5 worm cellular contexts compared by ENCODE assay signal in the genomic region with DNA sequence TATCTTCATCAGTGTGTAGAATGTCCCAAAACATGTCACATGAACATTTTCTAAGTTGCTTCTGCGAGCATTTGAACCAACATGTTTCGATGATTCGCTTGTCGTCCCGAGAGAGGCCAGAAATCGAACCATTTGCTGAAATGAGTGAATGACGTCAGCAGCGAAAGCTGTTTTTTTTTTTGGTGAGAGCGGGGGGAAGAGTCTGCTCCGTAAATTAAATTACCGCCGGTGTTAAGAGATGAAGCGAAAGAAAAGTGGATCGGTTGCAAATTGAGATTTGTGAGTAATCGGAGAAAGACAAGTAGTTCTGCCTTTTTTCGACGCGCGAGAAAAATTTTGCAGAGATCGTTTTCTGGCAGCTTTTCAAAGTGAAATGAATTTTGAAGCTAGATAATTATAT.
TF ChIP-seq lines count a peak whose summit lies in the region.

No protein-coding gene starts in this region.

TF ChIP-seq in whole organism, L1 larva, 84 proteins besides CTCF, POLR2A, EP300 and RAD21:
- TF ChIP-seq egl-13 (tag; optimal IDR thresholded peaks at IDR 0.05; lab: Kevin White, UChicago): peak; percentile 22
- TF ChIP-seq efl-1 (optimal IDR thresholded peaks at IDR 0.05; lab: Kevin White, UChicago): no peak
- peak in 1 of 2 experiments; percentile 38 for TF ChIP-seq efl-1 (GFP tag; optimal IDR thresholded peaks at IDR 0.05 in 1 of 2; lab: Kevin White, UChicago)
- TF ChIP-seq fkh-10 (GFP tag; optimal IDR thresholded peaks at IDR 0.05; lab: Kevin White, UChicago): peak; percentile 9
- peak; percentile 63 for TF ChIP-seq tbx-2 (tag; optimal IDR thresholded peaks at IDR 0.05; lab: Kevin White, UChicago)
- TF ChIP-seq lir-3 (tag; optimal IDR thresholded peaks at IDR 0.05; lab: Kevin White, UChicago; ENCODE audit: poor library complexity): no peak
- no peak for TF ChIP-seq sup-37 (GFP tag; optimal IDR thresholded peaks at IDR 0.05; lab: Kevin White, UChicago)
- no peak for TF ChIP-seq ets-5 (GFP tag; IDR thresholded peaks at IDR 0.05; lab: Robert Waterston, UW)
- no peak for TF ChIP-seq swsn-7 (tag; optimal IDR thresholded peaks at IDR 0.05; lab: Kevin White, UChicago)
- TF ChIP-seq nhr-71 (tag; optimal IDR thresholded peaks at IDR 0.05; lab: Kevin White, UChicago): peak; percentile 35
- peak; percentile 14 for TF ChIP-seq nhr-47 (tag; optimal IDR thresholded peaks at IDR 0.05; lab: Kevin White, UChicago)
- TF ChIP-seq lin-14 (GFP tag; optimal IDR thresholded peaks at IDR 0.05; lab: Kevin White, UChicago): peak; percentile 74
TF ChIP-seq in whole organism, L1 larva: peak in this region for 7.

TF ChIP-seq in whole organism, L2 larva, 48 proteins besides CTCF, POLR2A, EP300 and RAD21:
- TF ChIP-seq sma-9 (GFP tag; optimal IDR thresholded peaks at IDR 0.05; lab: Kevin White, UChicago) (peak; percentile 35), sma-9 (tag; optimal IDR thresholded peaks at IDR 0.05; lab: Kevin White, UChicago) (no peak), sem-4 (tag; optimal IDR thresholded peaks at IDR 0.05; lab: Kevin White, UChicago) (peak; percentile 39), ZK546.5 (tag; optimal IDR thresholded peaks at IDR 0.05; lab: Kevin White, UChicago) (no peak), nhr-6 (tag; optimal IDR thresholded peaks at IDR 0.05; lab: Kevin White, UChicago) (no peak)

TF ChIP-seq in whole organism, L4 larva, 104 proteins besides CTCF, POLR2A, EP300 and RAD21 (continues in another document):
- TF ChIP-seq nhr-6 (tag; optimal IDR thresholded peaks at IDR 0.05; lab: Kevin White, UChicago): no peak
- no peak for TF ChIP-seq hlh-30 (tag; optimal IDR thresholded peaks at IDR 0.05; lab: Kevin White, UChicago; ENCODE audit: insufficient read depth)
- TF ChIP-seq dmd-6 (GFP tag; IDR thresholded peaks at IDR 0.05; lab: Robert Waterston, UW): 0 out of 2 replicates have a peak, but pooled peaks have one; percentile 11
- no peak for TF ChIP-seq hmg-1.1 (GFP tag; IDR thresholded peaks at IDR 0.05; lab: Robert Waterston, UW)
- TF ChIP-seq lin-1 (GFP tag; IDR thresholded peaks at IDR 0.05; lab: Robert Waterston, UW): no peak
- TF ChIP-seq ces-1 (GFP tag; optimal IDR thresholded peaks at IDR 0.05; lab: Kevin White, UChicago): peak; percentile 54
- no peak for TF ChIP-seq attf-4 (tag; optimal IDR thresholded peaks at IDR 0.05; lab: Kevin White, UChicago)
- no peak for TF ChIP-seq lin-15B (tag; optimal IDR thresholded peaks at IDR 0.05; lab: Kevin White, UChicago)
- TF ChIP-seq daf-8 (GFP tag; IDR thresholded peaks at IDR 0.05; lab: Robert Waterston, UW): no peak
- TF ChIP-seq ctbp-1 (GFP tag; IDR thresholded peaks at IDR 0.05; lab: Robert Waterston, UW): 0 out of 2 replicates have a peak, but pooled peaks have one; percentile 34
- TF ChIP-seq lin-13 (GFP tag; optimal IDR thresholded peaks at IDR 0.05; lab: Kevin White, UChicago): no peak
- no peak for TF ChIP-seq F10B5.3 (tag; optimal IDR thresholded peaks at IDR 0.05; lab: Kevin White, UChicago)
- TF ChIP-seq lir-3 (tag; optimal IDR thresholded peaks at IDR 0.05; lab: Kevin White, UChicago): no peak
- no peak for TF ChIP-seq ztf-7 (tag; optimal IDR thresholded peaks at IDR 0.05; lab: Kevin White, UChicago)
- TF ChIP-seq Y48G9A.11 (GFP tag; IDR thresholded peaks at IDR 0.05; lab: Robert Waterston, UW): no peak
- TF ChIP-seq dmd-9 (GFP tag; IDR thresholded peaks at IDR 0.05; lab: Robert Waterston, UW): no peak
- TF ChIP-seq mdl-1 (tag; optimal IDR thresholded peaks at IDR 0.05; lab: Kevin White, UChicago): no peak
- TF ChIP-seq daf-16 (GFP tag; optimal IDR thresholded peaks at IDR 0.05; lab: Kevin White, UChicago): no peak
- TF ChIP-seq daf-16 (tag; optimal IDR thresholded peaks at IDR 0.05; lab: Kevin White, UChicago): no peak
- no peak for TF ChIP-seq rbr-2 (tag; optimal IDR thresholded peaks at IDR 0.05; lab: Kevin White, UChicago)
- no peak for TF ChIP-seq lin-39 (tag; optimal IDR thresholded peaks at IDR 0.05; lab: Kevin White, UChicago)
- TF ChIP-seq nhr-237 (tag; optimal IDR thresholded peaks at IDR 0.05; lab: Kevin White, UChicago): no peak
- no peak for TF ChIP-seq unc-130 (GFP tag; optimal IDR thresholded peaks at IDR 0.05; lab: Kevin White, UChicago)
- TF ChIP-seq gei-8 (GFP tag; optimal IDR thresholded peaks at IDR 0.05; lab: Kevin White, UChicago): no peak
- TF ChIP-seq ZK337.2 (GFP tag; IDR thresholded peaks at IDR 0.05; lab: Robert Waterston, UW): no peak

TF ChIP-seq in whole organism, late embryonic, 69 proteins besides CTCF, POLR2A, EP300 and RAD21:
- no peak for TF ChIP-seq ref-2 (tag; optimal IDR thresholded peaks at IDR 0.05; lab: Kevin White, UChicago)
- no peak for TF ChIP-seq eyg-1 (tag; optimal IDR thresholded peaks at IDR 0.05; lab: Kevin White, UChicago)
- no peak for TF ChIP-seq fkh-10 (GFP tag; optimal IDR thresholded peaks at IDR 0.05; lab: Kevin White, UChicago)
- TF ChIP-seq unc-42 (tag; optimal IDR thresholded peaks at IDR 0.05; lab: Kevin White, UChicago): peak; percentile 55
TF ChIP-seq in whole organism, late embryonic: peak in this region for 1.

TF ChIP-seq in whole organism, young adult, 124 proteins besides CTCF, POLR2A, EP300 and RAD21:
- TF ChIP-seq unc-130 (GFP tag; optimal IDR thresholded peaks at IDR 0.05; lab: Kevin White, UChicago): no peak
- TF ChIP-seq chd-7 (tag; optimal IDR thresholded peaks at IDR 0.05; lab: Kevin White, UChicago): no peak
- TF ChIP-seq snpc-1.1 (tag; optimal IDR thresholded peaks at IDR 0.05; lab: Kevin White, UChicago; ENCODE audit: insufficient read depth): no peak
- no peak for TF ChIP-seq Y79H2A.3 (GFP tag; conservative IDR thresholded peaks at IDR 0.05; lab: Robert Waterston, UW)
- peak; percentile 21; the same call in 1 of the 2 replicates for TF ChIP-seq zfh-2 (GFP tag; conservative IDR thresholded peaks at IDR 0.05; lab: Robert Waterston, UW)
- TF ChIP-seq tlf-1 (GFP tag; optimal IDR thresholded peaks at IDR 0.05; lab: Kevin White, UChicago): no peak
- TF ChIP-seq somi-1 (GFP tag; optimal IDR thresholded peaks at IDR 0.05; lab: Kevin White, UChicago): no peak
- no peak for TF ChIP-seq mel-28 (tag; optimal IDR thresholded peaks at IDR 0.05; lab: Kevin White, UChicago; ENCODE audit: borderline replicate concordance)
- TF ChIP-seq gei-17 (GFP tag; optimal IDR thresholded peaks at IDR 0.05; lab: Kevin White, UChicago): no peak
